Fruit fly (Drosophila melanogaster): ENCODE data around the gene Ack.

The Ack gene

DNA sequence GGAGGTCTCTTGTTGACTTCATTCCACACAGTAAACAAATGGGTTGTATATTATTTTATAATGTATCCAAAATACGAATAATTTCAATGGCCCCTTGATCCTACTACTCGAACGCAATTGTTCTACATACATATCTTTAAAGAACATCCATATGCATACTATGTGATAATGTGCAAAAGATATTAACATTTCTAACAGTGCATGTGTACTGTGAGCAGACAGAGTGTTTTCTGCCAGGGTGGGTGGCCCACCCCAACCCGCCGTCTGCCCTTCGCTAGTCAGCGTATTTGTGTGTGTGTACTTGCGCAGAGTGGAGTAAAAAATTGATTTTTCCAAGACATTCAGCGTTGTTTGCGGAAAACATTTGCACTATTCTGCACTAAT, 37.0 kb upstream of the Ack start (continued):
- TF ChIP-seq nom (GFP tag; optimal IDR thresholded peaks at IDR 0.05): peak; percentile 45
- peak in 1 of 2 experiments; percentile 50 for TF ChIP-seq dpn (GFP tag; optimal IDR thresholded peaks at IDR 0.05)
- no peak for TF ChIP-seq Sry-β (GFP tag; optimal IDR thresholded peaks at IDR 0.05)
- no peak for TF ChIP-seq CG2116 (GFP tag; optimal IDR thresholded peaks at IDR 0.05)
- TF ChIP-seq pan (optimal IDR thresholded peaks at IDR 0.05): no peak
- peak in 1 of 2 experiments; percentile 81 for TF ChIP-seq pan (GFP tag; optimal IDR thresholded peaks at IDR 0.05 in 1 of 2, IDR thresholded peaks at IDR 0.05 in 1 of 2)
- no peak for TF ChIP-seq Elba2 (GFP tag; optimal IDR thresholded peaks at IDR 0.05)
- peak; percentile 69 for TF ChIP-seq PHDP (tag; optimal IDR thresholded peaks at IDR 0.05)
- no peak for TF ChIP-seq schlank (tag; optimal IDR thresholded peaks at IDR 0.05)
- TF ChIP-seq shn (GFP tag; optimal IDR thresholded peaks at IDR 0.05): peak; percentile 18
- no peak for TF ChIP-seq Ets97D (GFP tag; optimal IDR thresholded peaks at IDR 0.05)
- peak; percentile 8; the same call in 1 of the 3 replicates for TF ChIP-seq so (GFP tag; IDR thresholded peaks at IDR 0.05)
- TF ChIP-seq CG31365 (tag; optimal IDR thresholded peaks at IDR 0.05): peak; percentile 7
- peak; percentile 66 for TF ChIP-seq CG14441 (GFP tag; IDR thresholded peaks at IDR 0.05)
- no peak for TF ChIP-seq CG30020 (tag; optimal IDR thresholded peaks at IDR 0.05)
- TF ChIP-seq Jarid2 (GFP tag; optimal IDR thresholded peaks at IDR 0.05): no peak
- TF ChIP-seq nerfin-2 (GFP tag; IDR thresholded peaks at IDR 0.05; ENCODE audit: partially characterized antibody): no peak
- TF ChIP-seq TFAM (GFP tag; optimal IDR thresholded peaks at IDR 0.05): no peak
- no peak for TF ChIP-seq D19B (GFP tag; optimal IDR thresholded peaks at IDR 0.05)
- TF ChIP-seq CG10543 (GFP tag; optimal IDR thresholded peaks at IDR 0.05): no peak
- peak; percentile 22 for TF ChIP-seq CG18262 (tag; optimal IDR thresholded peaks at IDR 0.05)
- TF ChIP-seq CG16863 (GFP tag; optimal IDR thresholded peaks at IDR 0.05): no peak
- TF ChIP-seq mld (GFP tag; IDR thresholded peaks at IDR 0.05; ENCODE audit: partially characterized antibody): no peak
- no peak for TF ChIP-seq tll (GFP tag; optimal IDR thresholded peaks at IDR 0.05)
- TF ChIP-seq slbo (GFP tag; IDR thresholded peaks at IDR 0.05): peak; percentile 88
- no peak for TF ChIP-seq CG7928 (GFP tag; optimal IDR thresholded peaks at IDR 0.05)
- TF ChIP-seq Xbp1 (GFP tag; optimal IDR thresholded peaks at IDR 0.05): peak; percentile 64
- peak; percentile 78 for TF ChIP-seq Xrp1 (GFP tag; IDR thresholded peaks at IDR 0.05)
- peak; percentile 75 for TF ChIP-seq CG10366 (GFP tag; IDR thresholded peaks at IDR 0.05)
- no peak for TF ChIP-seq CG17829 (tag; optimal IDR thresholded peaks at IDR 0.05)
- no peak for TF ChIP-seq twi (tag; optimal IDR thresholded peaks at IDR 0.05)
- no peak for TF ChIP-seq CG15479 (GFP tag; optimal IDR thresholded peaks at IDR 0.05)
- TF ChIP-seq CG17186 (GFP tag; optimal IDR thresholded peaks at IDR 0.05): peak; percentile 12
- TF ChIP-seq CG8290 (GFP tag; optimal IDR thresholded peaks at IDR 0.05): no peak
- TF ChIP-seq CG8290 (tag; optimal IDR thresholded peaks at IDR 0.05): peak in 1 of 2 experiments; percentile 95
- no peak for TF ChIP-seq org-1 (GFP tag; optimal IDR thresholded peaks at IDR 0.05)
- TF ChIP-seq CG14965 (GFP tag; optimal IDR thresholded peaks at IDR 0.05; ENCODE audit: borderline replicate concordance): no peak
- TF ChIP-seq CG12236 (GFP tag; optimal IDR thresholded peaks at IDR 0.05): no peak
- peak; percentile 75 for TF ChIP-seq CG17359 (tag; optimal IDR thresholded peaks at IDR 0.05)
- no peak for TF ChIP-seq CG16779 (GFP tag; IDR thresholded peaks at IDR 0.05)
- no peak for TF ChIP-seq cad (GFP tag; optimal IDR thresholded peaks at IDR 0.05)
- TF ChIP-seq cato (GFP tag; optimal IDR thresholded peaks at IDR 0.05; ENCODE audit: borderline replicate concordance): no peak
- TF ChIP-seq lilli (GFP tag; optimal IDR thresholded peaks at IDR 0.05): peak; percentile 3
- TF ChIP-seq CG9437 (GFP tag; optimal IDR thresholded peaks at IDR 0.05): peak; percentile 8
- no peak for TF ChIP-seq pzg (GFP tag; optimal IDR thresholded peaks at IDR 0.05)
- peak; percentile 67 for TF ChIP-seq CG11247 (GFP tag; IDR thresholded peaks at IDR 0.05)
- peak; percentile 23 for TF ChIP-seq tio (GFP tag; optimal IDR thresholded peaks at IDR 0.05)
- no peak for TF ChIP-seq CG2202 (tag; optimal IDR thresholded peaks at IDR 0.05)
- TF ChIP-seq CG7357 (GFP tag; IDR thresholded peaks at IDR 0.05): peak; percentile 49; the same call in 2 of the 3 replicates
- TF ChIP-seq CG9876 (GFP tag; optimal IDR thresholded peaks at IDR 0.05): peak; percentile 8
- peak; percentile 26; the same call in 1 of the 2 replicates for TF ChIP-seq CG4730 (GFP tag; IDR thresholded peaks at IDR 0.05)

Measured in whole organism, embryonic.